Fruit fly (Drosophila melanogaster): Measurements from ENCODE around the gene CG46306.

Gene CG46306

dm6 chrX:16808654-16809053 is 26.7 kb downstream of the CG46306 start:
- no peak for TF ChIP-seq noc (tag; optimal IDR thresholded peaks at IDR 0.05)

- TF ChIP-seq noc (tag; optimal IDR thresholded peaks at IDR 0.05): no peak
These were observed 29.6 kb downstream of the CG46306 start, which contains the start of gene ppk28 for dm6 chrX:16805768-16806167. Gene ppk28 (plus strand): TSS chrX:16806068.

- no peak for TF ChIP-seq noc (tag; optimal IDR thresholded peaks at IDR 0.05)
These were observed 32.0 kb downstream of the CG46306 start, which contains the start of the genes Rai1 and CG13005 for dm6 chrX:16803299-16803698. Gene Rai1 (minus strand): TSS chrX:16803344. Gene CG13005 (plus strand): TSS chrX:16803650.

dm6 chrX:16800530-16801027 is 34.7 kb downstream of the CG46306 start, which contains the start of the genes CG9132 and CG4789:
Gene CG9132 (minus strand): TSS chrX:16800710.
Gene CG4789 (plus strand): TSS chrX:16800930.
- TF ChIP-seq noc (tag; optimal IDR thresholded peaks at IDR 0.05): no peak

dm6 chrX:16799914-16800313 is 35.4 kb downstream of the CG46306 start:
- no peak for TF ChIP-seq noc (tag; optimal IDR thresholded peaks at IDR 0.05)

dm6 chrX:16798166-16798565 is 37.2 kb downstream of the CG46306 start:
- no peak for TF ChIP-seq noc (tag; optimal IDR thresholded peaks at IDR 0.05)

dm6 chrX:16793129-16793748 is 42.1 kb downstream of the CG46306 start:
- TF ChIP-seq noc (tag; optimal IDR thresholded peaks at IDR 0.05): no peak

dm6 chrX:16791920-16792829 is 43.1 kb downstream of the CG46306 start, which contains the start of gene CG4768:
Gene CG4768 (plus strand): TSS chrX:16792119.
- TF ChIP-seq noc (tag; optimal IDR thresholded peaks at IDR 0.05): no peak

dm6 chrX:16791058-16791457 is 44.3 kb downstream of the CG46306 start, which contains the start of gene Rrp45:
Gene Rrp45 (minus strand): TSS chrX:16791266.
- no peak for TF ChIP-seq noc (tag; optimal IDR thresholded peaks at IDR 0.05)

dm6 chrX:16787416-16787900 is 47.9 kb downstream of the CG46306 start:
- peak; percentile 9 for TF ChIP-seq noc (tag; optimal IDR thresholded peaks at IDR 0.05)

dm6 chrX:16786860-16787415 is 48.4 kb downstream of the CG46306 start, which contains the start of the genes CG9609 and Sap30:
Gene CG9609 (minus strand): TSS chrX:16787008.
Gene Sap30 (plus strand): TSS chrX:16787283.
- no peak for TF ChIP-seq noc (tag; optimal IDR thresholded peaks at IDR 0.05)

- no peak for TF ChIP-seq noc (tag; optimal IDR thresholded peaks at IDR 0.05)
These were observed 51.6 kb downstream of the CG46306 start, which contains the start of gene mRpL22 for dm6 chrX:16783743-16784142. Gene mRpL22 (plus strand): TSS chrX:16783933.

dm6 chrX:16783141-16783715 is 52.1 kb downstream of the CG46306 start, which contains the start of gene if:
Gene if (minus strand): TSS chrX:16783434.
- TF ChIP-seq noc (tag; optimal IDR thresholded peaks at IDR 0.05): no peak

dm6 chrX:16782175-16782916 is 53.0 kb downstream of the CG46306 start:
- peak; percentile 46 for TF ChIP-seq noc (tag; optimal IDR thresholded peaks at IDR 0.05)
